Fruit fly (Drosophila melanogaster) whole organism, prepupa: ENCODE measurements around the gene Cyp4ae1.

Experiments
- Ets96B ChIP-seq: fragments of 200-800 bp; optimal IDR thresholded peaks from 2 replicates; lab custom pipeline; 2019; ENCODE audit warnings: missing biosample characterization, mild to moderate bottlenecking, missing genetic modification characterization, moderate library complexity
- net ChIP-seq: fragments of 200-800 bp; sonication (Bioruptor generic); optimal IDR thresholded peaks from 3 replicates; lab custom pipeline; 2016; ENCODE audit warnings: missing biosample characterization, missing genetic modification characterization
- salr ChIP-seq, 2 experiments: fragments of 200-800 bp; sonication (Bioruptor generic); optimal IDR thresholded peaks; 3 replicates each; lab custom pipeline; 2016 to 2018; ENCODE audit warnings: missing biosample characterization in 2 of 2, missing genetic modification characterization in 2 of 2, mild to moderate bottlenecking in 1 of 2

DNA sequence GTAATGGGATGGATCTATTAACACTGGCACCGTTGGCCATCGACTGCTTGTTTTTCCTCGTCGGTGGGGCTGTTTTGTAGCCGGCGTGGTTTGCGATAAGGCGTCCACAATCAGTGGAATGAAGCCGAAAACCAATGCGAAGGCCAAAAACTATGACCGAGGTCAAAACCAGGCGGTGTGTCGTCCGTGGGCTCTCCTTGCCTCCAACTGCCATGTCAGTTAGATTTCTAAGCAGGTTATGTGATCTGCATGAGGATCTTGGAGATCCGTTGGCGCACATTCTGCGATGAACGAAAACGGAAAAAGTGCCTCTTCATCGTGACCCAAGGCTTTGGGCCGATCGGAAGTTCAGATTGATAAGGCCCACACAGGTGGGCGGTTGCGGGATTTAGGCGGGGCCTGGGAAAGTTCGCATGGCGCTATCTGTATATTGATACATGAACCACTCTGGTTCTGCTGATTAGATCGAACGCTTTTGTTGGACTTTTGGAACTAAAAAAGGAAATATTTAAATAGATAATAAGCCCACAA lies 3.5 kb upstream of the Cyp4ae1 start, which contains the start of gene Cyp4d14:
- no peak for TF ChIP-seq net (GFP tag; lab: Kevin White, UChicago)
- no peak for TF ChIP-seq Ets96B (tag; lab: Kevin White, UChicago)
- TF ChIP-seq salr (GFP tag; optimal IDR thresholded peaks at IDR 0.05; lab: Kevin White, UChicago), result no peak
